Fruit fly (Drosophila melanogaster): ENCODE measurements around the gene trh.

Gene trh

dm6 chr3L:440249-440648 lies 47.8 kb upstream of the trh start (continued):
- TF ChIP-seq CG34376 (GFP tag; optimal IDR thresholded peaks at IDR 0.05) (peak; percentile 63), D (optimal IDR thresholded peaks at IDR 0.05) (no peak), D (GFP tag; optimal IDR thresholded peaks at IDR 0.05) (peak; percentile 31), Side (GFP tag; optimal IDR thresholded peaks at IDR 0.05) (no peak), CG11456 (GFP tag; IDR thresholded peaks at IDR 0.05) (peak; percentile 58; the same call in 1 of the 3 replicates), CG14965 (GFP tag; optimal IDR thresholded peaks at IDR 0.05; ENCODE audit: borderline replicate concordance) (no peak), oc (tag; optimal IDR thresholded peaks at IDR 0.05) (peak; percentile 61), CG31388 (GFP tag; optimal IDR thresholded peaks at IDR 0.05) (no peak), MESR4 (GFP tag; optimal IDR thresholded peaks at IDR 0.05) (no peak), kni (GFP tag; optimal IDR thresholded peaks at IDR 0.05) (peak; percentile 88), pho (GFP tag; optimal IDR thresholded peaks at IDR 0.05) (no peak), CG10654 (GFP tag; optimal IDR thresholded peaks at IDR 0.05) (peak; percentile 19), slp2 (GFP tag; optimal IDR thresholded peaks at IDR 0.05) (no peak), Mes4 (GFP tag; optimal IDR thresholded peaks at IDR 0.05) (no peak), MTF-1 (GFP tag; optimal IDR thresholded peaks at IDR 0.05; ENCODE audit: borderline replicate concordance) (peak; percentile 87), Deaf1 (tag; optimal IDR thresholded peaks at IDR 0.05) (peak; percentile 44), CG4854 (GFP tag; optimal IDR thresholded peaks at IDR 0.05) (peak; percentile 12), CG9932 (GFP tag; IDR thresholded peaks at IDR 0.05) (no peak), slou (GFP tag; optimal IDR thresholded peaks at IDR 0.05) (no peak), CG15514 (GFP tag; optimal IDR thresholded peaks at IDR 0.05) (peak; percentile 48), az2 (GFP tag; optimal IDR thresholded peaks at IDR 0.05) (no peak), fd102C (GFP tag; optimal IDR thresholded peaks at IDR 0.05) (no peak), CG13424 (tag; optimal IDR thresholded peaks at IDR 0.05) (peak; percentile 71), E2f2 (GFP tag; IDR thresholded peaks at IDR 0.05) (peak; percentile 25; the same call in 1 of the 2 replicates), zen2 (GFP tag; IDR thresholded peaks at IDR 0.05; ENCODE audit: partially characterized antibody) (no peak), Dref (GFP tag; IDR thresholded peaks at IDR 0.05) (no peak), CG6654 (GFP tag; optimal IDR thresholded peaks at IDR 0.05) (no peak), mam (GFP tag; optimal IDR thresholded peaks at IDR 0.05) (no peak), Vsx1 (GFP tag; optimal IDR thresholded peaks at IDR 0.05) (peak; percentile 63), Atf3 (GFP tag; optimal IDR thresholded peaks at IDR 0.05) (no peak), Bdp1 (GFP tag; optimal IDR thresholded peaks at IDR 0.05) (no peak), CG1233 (GFP tag; optimal IDR thresholded peaks at IDR 0.05) (peak; percentile 73), jigr1 (GFP tag; IDR thresholded peaks at IDR 0.05) (no peak), sens-2 (GFP tag; IDR thresholded peaks at IDR 0.05) (0 out of 2 replicates have a peak, but pooled peaks have one; percentile 29), CG16779 (GFP tag; IDR thresholded peaks at IDR 0.05) (no peak; the same call in 1 of the 2 replicates), gce (GFP tag; IDR thresholded peaks at IDR 0.05) (peak; percentile 56; the same call in 1 of the 3 replicates), CG18011 (GFP tag; optimal IDR thresholded peaks at IDR 0.05) (no peak), CG10147 (GFP tag; optimal IDR thresholded peaks at IDR 0.05) (peak; percentile 1), chif (GFP tag; optimal IDR thresholded peaks at IDR 0.05) (peak in 1 of 2 experiments; percentile 44), CG4820 (GFP tag; optimal IDR thresholded peaks at IDR 0.05) (no peak), CG11695 (GFP tag; IDR thresholded peaks at IDR 0.05) (peak; percentile 48; the same call in 1 of the 3 replicates), CG8388 (GFP tag; optimal IDR thresholded peaks at IDR 0.05) (no peak), tgo (GFP tag; IDR thresholded peaks at IDR 0.05) (no peak; the same call in 2 of the 3 replicates), NfI (GFP tag; optimal IDR thresholded peaks at IDR 0.05) (peak; percentile 42), CG11723 (GFP tag; optimal IDR thresholded peaks at IDR 0.05) (peak; percentile 57), MBD-R2 (GFP tag; IDR thresholded peaks at IDR 0.05) (no peak; the same call in 1 of the 2 replicates), CG3995 (GFP tag; optimal IDR thresholded peaks at IDR 0.05) (no peak), CG11085 (GFP tag; IDR thresholded peaks at IDR 0.05) (no peak), CG11504 (tag; optimal IDR thresholded peaks at IDR 0.05) (peak; percentile 42), lola (GFP tag; optimal IDR thresholded peaks at IDR 0.05) (no peak), CG8089 (GFP tag; optimal IDR thresholded peaks at IDR 0.05) (peak; percentile 33)
